Worm (Caenorhabditis elegans) whole organism, young adult: ENCODE results near the gene ugt-66.

Source experiments
- Y53F4B.3 ChIP-seq: fragments of 200-800 bp; sonication (Bioruptor generic); IDR thresholded peaks from 2 replicates; pipeline ENCODE4 v1.3.6; 2022; ENCODE audit warnings: missing genetic modification reagents, missing genetic modification characterization, missing compliant biosample characterization
- lin-26 ChIP-seq: fragments of 200-800 bp; sonication (Bioruptor generic); IDR thresholded peaks from 2 replicates; pipeline ENCODE4 v1.3.6; 2022; ENCODE audit warnings: missing genetic modification reagents, missing genetic modification characterization, missing compliant biosample characterization
- nhr-120 ChIP-seq: fragments of 200-800 bp; sonication (Bioruptor generic); IDR thresholded peaks from 2 replicates; pipeline ENCODE4 v1.3.6; 2022; ENCODE audit warnings: missing genetic modification characterization, missing compliant biosample characterization
- ztf-18 ChIP-seq: sonication (generic microtip); optimal IDR thresholded peaks from 2 replicates; lab custom pipeline; 2016; ENCODE audit warnings: missing genotype, mild to moderate bottlenecking, missing genetic modification characterization, missing compliant biosample characterization

DNA sequence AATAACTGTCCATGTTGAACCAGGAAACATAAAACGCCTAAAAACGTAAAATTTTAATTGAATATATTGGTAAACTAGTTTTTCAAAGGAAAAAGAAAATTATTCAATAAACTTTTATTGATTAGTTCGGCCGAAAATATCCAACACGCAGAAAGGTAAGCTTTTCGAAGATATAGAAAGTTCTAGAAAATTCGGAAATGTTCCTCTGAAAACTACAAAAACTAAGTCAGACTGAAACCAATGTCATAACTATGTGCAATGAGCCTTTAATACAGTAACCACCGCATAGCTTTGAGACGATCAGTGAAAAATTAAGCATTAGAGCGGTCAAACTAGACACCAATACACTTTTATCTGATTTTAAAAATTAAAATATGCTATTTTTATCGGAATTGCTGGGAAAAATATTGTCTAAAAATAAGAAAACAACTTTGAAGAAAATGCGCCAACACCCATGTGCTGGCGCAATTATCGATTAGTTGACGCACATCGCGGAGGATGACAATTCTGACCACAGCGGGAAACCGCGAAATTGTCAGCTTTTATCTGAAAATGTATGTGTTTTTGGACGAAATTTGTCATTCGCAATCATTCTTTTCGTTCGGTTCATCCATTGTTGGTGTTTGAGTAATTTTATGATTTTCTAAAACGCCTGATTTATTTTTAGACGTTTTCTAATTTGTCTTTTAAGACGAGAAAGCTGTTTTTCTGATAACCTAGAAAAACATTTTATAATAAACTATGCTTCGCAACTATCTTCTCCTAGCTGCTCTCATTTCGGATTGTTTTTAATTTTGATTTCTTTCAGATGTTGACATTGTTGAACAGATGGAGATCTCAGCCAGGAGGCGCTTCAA is 4.2 kb upstream of the ugt-66 start, which contains the start of the genes C23G10.7 and rpn-2:
- TF ChIP-seq ztf-18 (peak; percentile 97), nhr-120 (GFP tag; lab: Robert Waterston, UW) (no peak), Y53F4B.3 (GFP tag; lab: Robert Waterston, UW) (no peak), lin-26 (GFP tag; lab: Robert Waterston, UW) (no peak)
